Fruit fly (Drosophila melanogaster) whole organism, embryonic: Measurements from ENCODE around the gene kirre.
A peak's percentile ranks its signal among the peaks of the same experiment; 100 is the strongest.

Source experiments
- Abd-B ChIP-seq: fragments of 200-800 bp; sonication (Bioruptor generic); optimal IDR thresholded peaks from 2 replicates; lab custom pipeline; 2018; ENCODE audit warnings: missing biosample characterization, mild to moderate bottlenecking, missing genetic modification characterization, moderate library complexity
- B-H1 ChIP-seq: fragments of 200-800 bp; sonication (Bioruptor generic); IDR thresholded peaks from 3 replicates; pipeline ENCODE4 v1.3.6; 2022; ENCODE audit warnings: missing biosample characterization, missing genetic modification characterization
- Bteb2 ChIP-seq: fragments of 200-800 bp; sonication (Bioruptor generic); optimal IDR thresholded peaks from 2 replicates; lab custom pipeline; 2016; ENCODE audit warnings: missing biosample characterization, missing genetic modification characterization
- CG10267 ChIP-seq: fragments of 200-800 bp; sonication (Bioruptor generic); optimal IDR thresholded peaks from 2 replicates; lab custom pipeline; 2018; ENCODE audit warnings: missing biosample characterization, mild to moderate bottlenecking, missing genetic modification characterization, moderate library complexity
- CG10654 ChIP-seq: fragments of 200-800 bp; sonication (Bioruptor generic); optimal IDR thresholded peaks from 2 replicates; lab custom pipeline; 2016; ENCODE audit warnings: missing biosample characterization, missing genetic modification characterization
- CG11723 ChIP-seq: fragments of 200-800 bp; sonication (Bioruptor generic); optimal IDR thresholded peaks from 2 replicates; lab custom pipeline; 2017; ENCODE audit warnings: missing biosample characterization, mild to moderate bottlenecking, missing genetic modification characterization
- CG12155 ChIP-seq: fragments of 200-800 bp; sonication (Bioruptor generic); optimal IDR thresholded peaks from 3 replicates; lab custom pipeline; 2016; ENCODE audit warnings: missing biosample characterization, missing genetic modification characterization
- CG12299 ChIP-seq: fragments of 200-800 bp; sonication (Bioruptor generic); optimal IDR thresholded peaks from 2 replicates; lab custom pipeline; 2018; ENCODE audit warnings: missing biosample characterization, mild to moderate bottlenecking, missing genetic modification characterization
- CG1233 ChIP-seq: fragments of 200-800 bp; sonication (Bioruptor generic); optimal IDR thresholded peaks from 4 replicates; lab custom pipeline; 2018; ENCODE audit warnings: missing biosample characterization, mild to moderate bottlenecking, missing genetic modification characterization
- CG12659 ChIP-seq: fragments of 200-800 bp; sonication (Bioruptor generic); optimal IDR thresholded peaks from 3 replicates; lab custom pipeline; 2017; ENCODE audit warnings: mild to moderate bottlenecking, missing biosample characterization, missing genetic modification reagents, missing genetic modification characterization
- CG13296 ChIP-seq: fragments of 200-800 bp; sonication (Bioruptor generic); optimal IDR thresholded peaks from 3 replicates; lab custom pipeline; 2018; ENCODE audit warnings: missing biosample characterization, mild to moderate bottlenecking, missing genetic modification characterization
- CG15269 ChIP-seq: fragments of 200-800 bp; sonication (Bioruptor generic); optimal IDR thresholded peaks from 2 replicates; lab custom pipeline; 2018; ENCODE audit warnings: missing biosample characterization, mild to moderate bottlenecking, missing genetic modification characterization, moderate library complexity
- CG1529 ChIP-seq: fragments of 200-800 bp; sonication (Bioruptor generic); optimal IDR thresholded peaks from 3 replicates; lab custom pipeline; 2018; ENCODE audit warnings: missing biosample characterization, missing genetic modification characterization
- CG17361 ChIP-seq: fragments of 200-800 bp; sonication (Bioruptor generic); IDR thresholded peaks from 3 replicates; pipeline ENCODE4 v1.3.6; 2022; ENCODE audit warnings: missing biosample characterization, missing genetic modification characterization
- CG3407 ChIP-seq: fragments of 200-800 bp; sonication (Bioruptor generic); optimal IDR thresholded peaks from 2 replicates; lab custom pipeline; 2018; ENCODE audit warnings: missing biosample characterization, mild to moderate bottlenecking, missing genetic modification characterization
- CG6175 ChIP-seq: fragments of 200-800 bp; sonication (Bioruptor generic); IDR thresholded peaks from 3 replicates; pipeline ENCODE4 v1.3.6; 2022; ENCODE audit warnings: missing biosample characterization, missing genetic modification characterization
- CG6683 ChIP-seq: fragments of 200-800 bp; sonication (Bioruptor generic); optimal IDR thresholded peaks from 2 replicates; lab custom pipeline; 2017; ENCODE audit warnings: missing biosample characterization, mild to moderate bottlenecking, missing genetic modification characterization, missing genetic modification reagents
- CG6765 ChIP-seq: fragments of 200-800 bp; sonication (Bioruptor generic); optimal IDR thresholded peaks from 3 replicates; lab custom pipeline; 2017; ENCODE audit warnings: missing biosample characterization, mild to moderate bottlenecking, missing genetic modification characterization
- CG7556 ChIP-seq: fragments of 200-800 bp; sonication (Bioruptor generic); optimal IDR thresholded peaks from 2 replicates; lab custom pipeline; 2017; ENCODE audit warnings: missing biosample characterization, mild to moderate bottlenecking, missing genetic modification characterization
- CG8359 ChIP-seq: fragments of 200-800 bp; sonication (Bioruptor generic); optimal IDR thresholded peaks from 2 replicates; lab custom pipeline; 2017; ENCODE audit warnings: missing biosample characterization, mild to moderate bottlenecking, missing genetic modification characterization, borderline replicate concordance
- CG9609 ChIP-seq: fragments of 200-800 bp; sonication (Bioruptor generic); optimal IDR thresholded peaks from 3 replicates; lab custom pipeline; 2016; ENCODE audit warnings: missing biosample characterization, missing genetic modification characterization
- CTCF ChIP-seq: fragments of 200-800 bp; sonication (Bioruptor generic); optimal IDR thresholded peaks from 2 replicates; lab custom pipeline; 2017; ENCODE audit warnings: missing biosample characterization, mild to moderate bottlenecking, missing genetic modification characterization, moderate library complexity
- D19A ChIP-seq: fragments of 200-800 bp; optimal IDR thresholded peaks from 3 replicates; lab custom pipeline; 2019; ENCODE audit warnings: missing biosample characterization, mild to moderate bottlenecking, missing genetic modification characterization, moderate library complexity
- Doc2 ChIP-seq: fragments of 200-800 bp; sonication (Bioruptor generic); IDR thresholded peaks from 2 replicates; pipeline ENCODE4 v1.3.6; 2022; ENCODE audit warnings: missing biosample characterization, missing genetic modification characterization
- Ets97D ChIP-seq: fragments of 200-800 bp; sonication (Bioruptor generic); optimal IDR thresholded peaks from 3 replicates; lab custom pipeline; 2016; ENCODE audit warnings: missing biosample characterization, missing genetic modification characterization
- HHEX ChIP-seq: fragments of 200-800 bp; sonication (Bioruptor generic); optimal IDR thresholded peaks from 3 replicates; lab custom pipeline; 2017; ENCODE audit warnings: missing biosample characterization, mild to moderate bottlenecking, missing genetic modification characterization, missing genetic modification reagents
- Lhr ChIP-seq: fragments of 200-800 bp; sonication (Bioruptor generic); optimal IDR thresholded peaks from 3 replicates; lab custom pipeline; 2017; ENCODE audit warnings: mild to moderate bottlenecking, missing biosample characterization, missing genetic modification reagents, missing genetic modification characterization
- MESR4 ChIP-seq: fragments of 200-800 bp; sonication (Bioruptor generic); optimal IDR thresholded peaks from 2 replicates; lab custom pipeline; 2018; ENCODE audit warnings: missing biosample characterization, mild to moderate bottlenecking, missing genetic modification characterization, moderate library complexity
- Ptx1 ChIP-seq: fragments of 200-800 bp; sonication (Bioruptor generic); IDR thresholded peaks from 2 replicates; pipeline ENCODE4 v1.3.6; 2022; ENCODE audit warnings: missing biosample characterization, missing genetic modification characterization
- Ravus ChIP-seq: fragments of 200-800 bp; sonication (Bioruptor generic); IDR thresholded peaks from 2 replicates; pipeline ENCODE4 v1.3.6; 2022; ENCODE audit warnings: missing biosample characterization, missing genetic modification characterization
- Scr ChIP-seq: fragments of 200-800 bp; sonication (Bioruptor generic); IDR thresholded peaks from 2 replicates; pipeline ENCODE4 v1.3.6; 2022; ENCODE audit warnings: missing biosample characterization, missing genetic modification characterization; ENCODE audit not compliant: partially characterized antibody
- Spps ChIP-seq: fragments of 200-800 bp; sonication (Bioruptor generic); optimal IDR thresholded peaks from 2 replicates; lab custom pipeline; 2018; ENCODE audit warnings: missing biosample characterization, mild to moderate bottlenecking, missing genetic modification characterization
- TFAM ChIP-seq: fragments of 200-800 bp; sonication (Bioruptor generic); optimal IDR thresholded peaks from 2 replicates; lab custom pipeline; 2017; ENCODE audit warnings: missing biosample characterization, missing genetic modification characterization, inconsistent platforms
- Tbp ChIP-seq: fragments of >200 bp; optimal IDR thresholded peaks from 2 replicates; lab custom pipeline; 2018; ENCODE audit warnings: missing biosample characterization, missing genetic modification characterization
- Vsx1 ChIP-seq: fragments of 200-800 bp; sonication (Bioruptor generic); optimal IDR thresholded peaks from 2 replicates; lab custom pipeline; 2017; ENCODE audit warnings: missing biosample characterization, mild to moderate bottlenecking, missing genetic modification characterization, missing genetic modification reagents
- Xbp1 ChIP-seq: fragments of 200-800 bp; sonication (Bioruptor generic); optimal IDR thresholded peaks from 3 replicates; lab custom pipeline; 2016; ENCODE audit warnings: missing biosample characterization, mild to moderate bottlenecking, missing genetic modification characterization
- aop ChIP-seq: fragments of 200-800 bp; sonication (Bioruptor generic); IDR thresholded peaks from 2 replicates; pipeline ENCODE4 v1.3.6; 2022; ENCODE audit warnings: missing biosample characterization, missing genetic modification characterization
- ash1 ChIP-seq: fragments of 200-800 bp; sonication (Bioruptor generic); optimal IDR thresholded peaks from 2 replicates; lab custom pipeline; 2018; ENCODE audit warnings: missing biosample characterization, mild to moderate bottlenecking, missing genetic modification characterization
- dan ChIP-seq: fragments of 200-800 bp; sonication (Bioruptor generic); IDR thresholded peaks from 2 replicates; pipeline ENCODE4 v1.3.6; 2022; ENCODE audit warnings: missing biosample characterization, missing genetic modification characterization
- exex ChIP-seq: fragments of 200-800 bp; sonication (Bioruptor generic); optimal IDR thresholded peaks from 4 replicates; lab custom pipeline; 2018; ENCODE audit warnings: missing biosample characterization, mild to moderate bottlenecking, missing genetic modification characterization, moderate library complexity
- fd102C ChIP-seq: fragments of 200-800 bp; sonication (Bioruptor generic); optimal IDR thresholded peaks from 2 replicates; lab custom pipeline; 2018; ENCODE audit warnings: missing biosample characterization, mild to moderate bottlenecking, missing genetic modification characterization, moderate library complexity
- gt ChIP-seq: fragments of 200-800 bp; sonication (Bioruptor generic); IDR thresholded peaks from 2 replicates; pipeline ENCODE4 v1.3.6; 2022; ENCODE audit warnings: missing biosample characterization, missing genetic modification characterization
- hkb ChIP-seq, 2 experiments: fragments of 200-800 bp in 1 of 2; fragments of >200 bp in 1 of 2; sonication (Bioruptor generic) in 1 of 2; IDR thresholded peaks in 1 of 2; optimal IDR thresholded peaks in 1 of 2; 2 replicates each; pipeline versions ENCODE4 v1.3.6 to Lab custom; 2017 to 2022; ENCODE audit warnings: missing biosample characterization in 1 of 2, missing genetic modification characterization in 1 of 2
- klu ChIP-seq: fragments of 200-800 bp; sonication (Bioruptor generic); IDR thresholded peaks from 2 replicates; pipeline ENCODE4 v1.3.6; 2022; ENCODE audit warnings: missing biosample characterization, missing genetic modification characterization
- lbe ChIP-seq: fragments of 200-800 bp; sonication (Bioruptor generic); optimal IDR thresholded peaks from 2 replicates; lab custom pipeline; 2016; ENCODE audit warnings: missing biosample characterization, mild to moderate bottlenecking, missing genetic modification characterization
- phol ChIP-seq: fragments of 200-800 bp; sonication (Bioruptor generic); optimal IDR thresholded peaks from 3 replicates; lab custom pipeline; 2018; ENCODE audit warnings: missing biosample characterization, mild to moderate bottlenecking, missing genetic modification characterization, moderate library complexity
- pita ChIP-seq: fragments of 200-800 bp; sonication (Bioruptor generic); optimal IDR thresholded peaks from 2 replicates; lab custom pipeline; 2017; ENCODE audit warnings: missing biosample characterization, mild to moderate bottlenecking, missing genetic modification characterization
- salm ChIP-seq: fragments of 200-800 bp; sonication (Bioruptor generic); optimal IDR thresholded peaks from 2 replicates; lab custom pipeline; 2018; ENCODE audit warnings: missing biosample characterization, mild to moderate bottlenecking, missing genetic modification characterization
- schlank ChIP-seq: fragments of 200-800 bp; sonication (Bioruptor generic); optimal IDR thresholded peaks from 2 replicates; lab custom pipeline; 2018; ENCODE audit warnings: missing biosample characterization, mild to moderate bottlenecking, missing genetic modification characterization
- slou ChIP-seq: fragments of 200-800 bp; sonication (Bioruptor generic); optimal IDR thresholded peaks from 3 replicates; lab custom pipeline; 2016; ENCODE audit warnings: missing biosample characterization, missing genetic modification characterization
- twi ChIP-seq: fragments of 200-800 bp; optimal IDR thresholded peaks from 2 replicates; lab custom pipeline; 2019; ENCODE audit warnings: missing biosample characterization, mild to moderate bottlenecking, missing genetic modification characterization, moderate library complexity
- zfh2 ChIP-seq: fragments of 200-800 bp; sonication (Bioruptor generic); optimal IDR thresholded peaks from 2 replicates; lab custom pipeline; 2016; ENCODE audit warnings: missing biosample characterization, missing genetic modification characterization

Gene kirre

dm6 chrX:3036527-3036926 lies 296.3 kb downstream of the kirre start (continued):
- TF ChIP-seq Doc2 (GFP tag; lab: Robert Waterston, UW), result no peak
- TF ChIP-seq CG12659 (GFP tag; lab: Kevin White, UChicago), result no peak
- TF ChIP-seq Abd-B (GFP tag; lab: Kevin White, UChicago), result no peak
- no peak for TF ChIP-seq hkb (optimal IDR thresholded peaks at IDR 0.05; lab: Kevin White, UChicago)
- peak; percentile 26; the same call in 1 of the 2 replicates for TF ChIP-seq hkb (GFP tag; IDR thresholded peaks at IDR 0.05; lab: Robert Waterston, UW)
- TF ChIP-seq CG7556 (GFP tag; lab: Kevin White, UChicago), result peak; percentile 9
- TF ChIP-seq Spps, result no peak
- TF ChIP-seq CG3407 (GFP tag; lab: Kevin White, UChicago), result no peak
- no peak for TF ChIP-seq Tbp (GFP tag; lab: Kevin White, UChicago)
- no peak for TF ChIP-seq CG6683
- TF ChIP-seq salm (tag; lab: Kevin White, UChicago), result no peak
- no peak for TF ChIP-seq gt
- TF ChIP-seq schlank, result no peak
- TF ChIP-seq CG12299 (tag; lab: Kevin White, UChicago), result no peak
- peak; percentile 24 for TF ChIP-seq CG15269 (tag; lab: Kevin White, UChicago)
- peak; percentile 29 for TF ChIP-seq Xbp1
- TF ChIP-seq Bteb2 (GFP tag; lab: Kevin White, UChicago), result no peak
- TF ChIP-seq Lhr (GFP tag; lab: Kevin White, UChicago), result no peak
- TF ChIP-seq CG10654 (GFP tag; lab: Kevin White, UChicago), result no peak
- TF ChIP-seq Ptx1 (GFP tag; lab: Robert Waterston, UW), result peak; percentile 44; the same call in 1 of the 2 replicates
- TF ChIP-seq CG1529 (GFP tag; lab: Kevin White, UChicago), result no peak
- 0 out of 3 replicates have a peak, but pooled peaks have one; percentile 18 for TF ChIP-seq CG17361 (GFP tag; lab: Robert Waterston, UW)
- no peak for TF ChIP-seq CG1233 (GFP tag; lab: Kevin White, UChicago)
- no peak for TF ChIP-seq B-H1 (GFP tag; lab: Robert Waterston, UW)
- TF ChIP-seq CG11723, result no peak
- TF ChIP-seq CG12155 (GFP tag; lab: Kevin White, UChicago), result no peak
- no peak for TF ChIP-seq CG13296
- TF ChIP-seq Scr (GFP tag; lab: Robert Waterston, UW), result no peak
- TF ChIP-seq pita, result no peak
- TF ChIP-seq phol (tag; lab: Kevin White, UChicago), result peak; percentile 18
- TF ChIP-seq Ets97D (GFP tag; lab: Kevin White, UChicago), result no peak
- TF ChIP-seq CG8359 (GFP tag; lab: Kevin White, UChicago), result no peak
- no peak for TF ChIP-seq slou (GFP tag; lab: Kevin White, UChicago)
- TF ChIP-seq dan (GFP tag; lab: Robert Waterston, UW), result no peak
- TF ChIP-seq ash1, result no peak
- no peak for TF ChIP-seq Vsx1 (GFP tag; lab: Kevin White, UChicago)
- no peak for TF ChIP-seq CG10267 (tag; lab: Kevin White, UChicago)
- no peak for TF ChIP-seq exex (tag; lab: Kevin White, UChicago)
- TF ChIP-seq zfh2 (GFP tag; lab: Kevin White, UChicago), result no peak
- no peak for TF ChIP-seq lbe
- no peak for TF ChIP-seq MESR4 (GFP tag; lab: Kevin White, UChicago)
- TF ChIP-seq fd102C (GFP tag; lab: Kevin White, UChicago), result no peak
- no peak for TF ChIP-seq twi (tag; lab: Kevin White, UChicago)
- TF ChIP-seq CG6175 (GFP tag; lab: Robert Waterston, UW), result no peak
- TF ChIP-seq CG6765, result no peak
- no peak for TF ChIP-seq CTCF (GFP tag; lab: Kevin White, UChicago)
- TF ChIP-seq D19A (tag; lab: Kevin White, UChicago), result no peak
- TF ChIP-seq Ravus (GFP tag; lab: Robert Waterston, UW), result no peak
- TF ChIP-seq aop, result no peak
- TF ChIP-seq klu, result no peak
- peak; percentile 3 for TF ChIP-seq HHEX
- TF ChIP-seq TFAM (GFP tag; lab: Kevin White, UChicago), result no peak
- TF ChIP-seq CG9609, result no peak
